Worm (Caenorhabditis elegans): Measurements from ENCODE around the gene F11D11.22.

Gene F11D11.22

ce11 chrV:18723604-18724003 is 38.5 kb upstream of the F11D11.22 start:
- TF ChIP-seq ceh-16 (tag; optimal IDR thresholded peaks at IDR 0.05): no peak
- TF ChIP-seq ceh-9 (tag; optimal IDR thresholded peaks at IDR 0.05): peak; percentile 13
- no peak for TF ChIP-seq mml-1 (tag; optimal IDR thresholded peaks at IDR 0.05)
- peak; percentile 98 for TF ChIP-seq ceh-28 (tag; optimal IDR thresholded peaks at IDR 0.05)
- no peak for TF ChIP-seq zag-1 (tag; optimal IDR thresholded peaks at IDR 0.05)
- TF ChIP-seq snpc-4 (tag; optimal IDR thresholded peaks at IDR 0.05): peak; percentile 81
- TF ChIP-seq fkh-2 (tag; optimal IDR thresholded peaks at IDR 0.05): peak; percentile 57
- TF ChIP-seq aly-2 (tag; optimal IDR thresholded peaks at IDR 0.05): no peak
- TF ChIP-seq nfya-1 (tag; optimal IDR thresholded peaks at IDR 0.05; ENCODE audit: insufficient read depth): peak; percentile 91
- TF ChIP-seq egl-27 (tag; optimal IDR thresholded peaks at IDR 0.05): no peak
- peak; percentile 12 for TF ChIP-seq nhr-25 (tag; optimal IDR thresholded peaks at IDR 0.05)
- TF ChIP-seq nhr-67 (tag; optimal IDR thresholded peaks at IDR 0.05): no peak
- peak; percentile 72 for TF ChIP-seq R02D3.7 (tag; optimal IDR thresholded peaks at IDR 0.05)
- TF ChIP-seq elt-2 (tag; optimal IDR thresholded peaks at IDR 0.05): peak; percentile 66
- peak; percentile 79 for TF ChIP-seq ceh-82 (tag; optimal IDR thresholded peaks at IDR 0.05)
- peak; percentile 94 for TF ChIP-seq hmg-11 (tag; optimal IDR thresholded peaks at IDR 0.05)
- no peak for TF ChIP-seq nhr-43 (tag; optimal IDR thresholded peaks at IDR 0.05; ENCODE audit: poor library complexity, severe bottlenecking)
- peak; percentile 59 for TF ChIP-seq lin-39 (tag; optimal IDR thresholded peaks at IDR 0.05)
- TF ChIP-seq pqm-1 (tag; optimal IDR thresholded peaks at IDR 0.05): peak; percentile 79
- no peak for TF ChIP-seq unc-39 (tag; optimal IDR thresholded peaks at IDR 0.05)
- TF ChIP-seq elt-3 (tag; optimal IDR thresholded peaks at IDR 0.05): no peak
- TF ChIP-seq egl-5 (tag; optimal IDR thresholded peaks at IDR 0.05): peak; percentile 98
- no peak for TF ChIP-seq sea-2 (GFP tag; optimal IDR thresholded peaks at IDR 0.05)
- TF ChIP-seq lsy-12 (tag; optimal IDR thresholded peaks at IDR 0.05): no peak
- TF ChIP-seq ama-1 (optimal IDR thresholded peaks at IDR 0.05): peak; percentile 39
- TF ChIP-seq nhr-77 (tag; optimal IDR thresholded peaks at IDR 0.05): no peak
- TF ChIP-seq lin-15B (tag; optimal IDR thresholded peaks at IDR 0.05): peak; percentile 54
- TF ChIP-seq jun-1 (tag; optimal IDR thresholded peaks at IDR 0.05): peak; percentile 63
- peak; percentile 55 for TF ChIP-seq fkh-10 (GFP tag; optimal IDR thresholded peaks at IDR 0.05)
- peak; percentile 86 for TF ChIP-seq nhr-23 (tag; optimal IDR thresholded peaks at IDR 0.05)
- peak; percentile 55 for TF ChIP-seq skn-1 (tag; optimal IDR thresholded peaks at IDR 0.05)
- peak; percentile 98 for TF ChIP-seq pha-4 (tag; optimal IDR thresholded peaks at IDR 0.05)
- no peak for TF ChIP-seq nhr-28 (tag; optimal IDR thresholded peaks at IDR 0.05)

DNA sequence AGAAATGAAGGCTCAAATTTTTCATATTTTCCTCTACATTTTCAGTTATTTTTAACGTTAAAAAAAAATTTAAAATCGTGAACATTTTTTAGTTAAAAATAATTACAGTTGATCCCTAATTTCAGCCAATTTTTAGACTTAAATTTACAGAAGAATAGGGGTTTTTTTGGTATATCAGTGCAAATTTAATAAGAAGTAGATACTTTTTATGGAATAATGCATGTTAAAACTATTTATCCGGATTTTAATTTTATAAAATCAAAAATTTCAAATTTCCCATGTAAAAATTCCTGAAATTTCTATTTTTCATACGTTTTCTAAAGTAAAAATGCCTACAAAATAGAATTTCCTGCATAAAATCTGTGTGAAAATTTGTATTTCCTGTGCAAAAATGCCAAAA is 38.1 kb upstream of the F11D11.22 start:
- TF ChIP-seq ceh-82 (tag; optimal IDR thresholded peaks at IDR 0.05) (no peak), skn-1 (tag; optimal IDR thresholded peaks at IDR 0.05) (no peak), ztf-4 (tag; optimal IDR thresholded peaks at IDR 0.05) (no peak), sea-2 (GFP tag; optimal IDR thresholded peaks at IDR 0.05) (no peak), ceh-9 (tag; optimal IDR thresholded peaks at IDR 0.05) (no peak), nhr-76 (tag; optimal IDR thresholded peaks at IDR 0.05) (no peak), hmg-11 (tag; optimal IDR thresholded peaks at IDR 0.05) (no peak), snpc-4 (tag; optimal IDR thresholded peaks at IDR 0.05) (no peak), ceh-16 (tag; optimal IDR thresholded peaks at IDR 0.05) (no peak), tbx-2 (tag; optimal IDR thresholded peaks at IDR 0.05) (no peak), eor-1 (tag; optimal IDR thresholded peaks at IDR 0.05) (no peak), nhr-28 (tag; optimal IDR thresholded peaks at IDR 0.05) (no peak), elt-2 (tag; optimal IDR thresholded peaks at IDR 0.05) (no peak), ztf-11 (tag; optimal IDR thresholded peaks at IDR 0.05) (no peak), elt-3 (tag; optimal IDR thresholded peaks at IDR 0.05) (no peak), unc-62 (GFP tag; optimal IDR thresholded peaks at IDR 0.05) (no peak)

ce11 chrV:18725858-18726257 is 36.3 kb upstream of the F11D11.22 start:
- TF ChIP-seq eor-1 (tag; optimal IDR thresholded peaks at IDR 0.05): no peak
